Worm (Caenorhabditis elegans): Measurements from ENCODE around the gene kup-1.

Gene kup-1

DNA sequence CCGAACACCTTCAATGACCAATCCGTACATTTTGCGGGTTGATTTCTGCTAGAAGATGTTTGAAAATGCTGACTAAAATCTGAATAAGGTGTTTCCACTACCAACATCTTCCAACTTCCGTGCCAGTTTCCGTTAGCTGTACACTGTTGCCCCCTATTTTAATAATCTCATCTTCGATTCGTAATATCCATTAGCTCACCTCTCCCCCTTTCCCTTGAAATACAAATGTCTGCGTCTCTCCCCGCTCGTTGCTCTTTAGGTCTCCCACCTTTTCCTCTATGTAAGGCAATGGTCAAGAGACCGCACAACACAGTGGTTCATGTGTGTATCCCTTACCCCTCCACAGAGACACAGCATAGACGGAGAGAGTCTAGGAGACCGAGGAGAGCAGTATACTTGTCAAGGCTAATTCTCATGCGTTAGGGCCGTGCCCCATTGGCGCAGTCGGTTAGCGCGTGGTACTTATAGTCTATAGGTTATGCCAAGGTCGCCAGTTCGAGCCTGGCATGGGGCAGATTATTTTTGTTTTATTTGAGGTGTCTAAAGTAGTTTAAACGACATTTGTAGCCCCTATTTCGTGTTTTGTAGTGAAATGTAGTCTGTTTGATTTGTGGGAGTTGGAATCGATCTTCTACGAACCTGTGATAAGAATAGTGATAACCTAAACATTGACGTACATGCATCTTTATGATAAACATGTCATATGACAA, 38.8 kb downstream of the kup-1 start, which contains the start of gene gcy-33 (continued):
- TF ChIP-seq ztf-28 (GFP tag; IDR thresholded peaks at IDR 0.05) (peak; percentile 74; the same call in 1 of the 2 replicates), snpc-4 (GFP tag; optimal IDR thresholded peaks at IDR 0.05) (no peak), snpc-4 (tag; optimal IDR thresholded peaks at IDR 0.05) (peak; percentile 42 to 87 (median 76)), mel-28 (tag; optimal IDR thresholded peaks at IDR 0.05; ENCODE audit: borderline replicate concordance) (no peak), Y95B8A.8 (GFP tag; IDR thresholded peaks at IDR 0.05) (peak; percentile 54; the same call in 1 of the 2 replicates), F39B2.1 (GFP tag; IDR thresholded peaks at IDR 0.05) (0 out of 2 replicates have a peak, but pooled peaks have one; percentile 7), nfya-1 (tag; optimal IDR thresholded peaks at IDR 0.05; ENCODE audit: borderline replicate concordance, insufficient read depth) (no peak), T26A5.8 (tag; optimal IDR thresholded peaks at IDR 0.05) (peak; percentile 83), F55B11.4 (tag; optimal IDR thresholded peaks at IDR 0.05; ENCODE audit: borderline replicate concordance, insufficient read depth) (no peak), lin-35 (GFP tag; optimal IDR thresholded peaks at IDR 0.05) (peak in 1 of 3 experiments; percentile 85), ekl-4 (GFP tag; IDR thresholded peaks at IDR 0.05) (peak; percentile 91), F57C9.4 (tag; optimal IDR thresholded peaks at IDR 0.05) (no peak), lin-26 (GFP tag; IDR thresholded peaks at IDR 0.05) (peak; percentile 92), pbrm-1 (GFP tag; IDR thresholded peaks at IDR 0.05) (peak; percentile 82), attf-3 (GFP tag; conservative IDR thresholded peaks at IDR 0.05) (peak; percentile 67), C06A6.2 (GFP tag; conservative IDR thresholded peaks at IDR 0.05) (peak; percentile 72; the same call in 1 of the 2 replicates), aptf-3 (GFP tag; IDR thresholded peaks at IDR 0.05) (0 out of 2 replicates have a peak, but pooled peaks have one; percentile 62), ceh-27 (GFP tag; optimal IDR thresholded peaks at IDR 0.05) (peak; percentile 86), Y53F4B.3 (GFP tag; IDR thresholded peaks at IDR 0.05) (0 out of 2 replicates have a peak, but pooled peaks have one; percentile 32), die-1 (tag; optimal IDR thresholded peaks at IDR 0.05) (peak; percentile 89), hsf-1 (GFP tag; IDR thresholded peaks at IDR 0.05) (peak; percentile 68), mes-4 (tag; optimal IDR thresholded peaks at IDR 0.05) (peak; percentile 46), tbp1 (GFP tag; optimal IDR thresholded peaks at IDR 0.05) (peak; percentile 99), sptf-2 (GFP tag; optimal IDR thresholded peaks at IDR 0.05) (peak; percentile 82), ceh-100 (GFP tag; IDR thresholded peaks at IDR 0.05) (peak; percentile 79), K11D2.4 (GFP tag; IDR thresholded peaks at IDR 0.05) (0 out of 2 replicates have a peak, but pooled peaks have one; percentile 54), B0261.1 (tag; optimal IDR thresholded peaks at IDR 0.05) (peak; percentile 95), let-607 (tag; optimal IDR thresholded peaks at IDR 0.05) (peak; percentile 41 to 76), ztf-25 (GFP tag; IDR thresholded peaks at IDR 0.05) (peak; percentile 77), B0336.3 (GFP tag; IDR thresholded peaks at IDR 0.05) (peak; percentile 91), Y53G8AR.9 (GFP tag; conservative IDR thresholded peaks at IDR 0.05) (peak; percentile 66; the same call in 1 of the 2 replicates), ztf-26 (tag; optimal IDR thresholded peaks at IDR 0.05) (peak; percentile 86), zim-3 (tag; optimal IDR thresholded peaks at IDR 0.05) (peak; percentile 92), Y56A3A.18 (GFP tag; IDR thresholded peaks at IDR 0.05) (peak; percentile 92), snpc-1.3 (tag; optimal IDR thresholded peaks at IDR 0.05; ENCODE audit: insufficient read depth) (peak; percentile 87), let-526 (GFP tag; IDR thresholded peaks at IDR 0.05) (peak; percentile 77), B0035.1 (tag; optimal IDR thresholded peaks at IDR 0.05) (peak; percentile 72), F37B4.10 (GFP tag; IDR thresholded peaks at IDR 0.05) (no peak), ZK185.1 (tag; optimal IDR thresholded peaks at IDR 0.05; ENCODE audit: poor library complexity, severe bottlenecking) (peak; percentile 85)

Data from whole organism, young adult.